Worm (Caenorhabditis elegans) whole organism, dauer: Measurements from ENCODE around the gene T04A8.7.

Source experiments
- unc-62 ChIP-seq: sonication (generic microtip); optimal IDR thresholded peaks from 2 replicates; lab custom pipeline; 2017; ENCODE audit warnings: missing biosample characterization, missing genetic modification reagents, missing genetic modification characterization

The T04A8.7 gene

DNA sequence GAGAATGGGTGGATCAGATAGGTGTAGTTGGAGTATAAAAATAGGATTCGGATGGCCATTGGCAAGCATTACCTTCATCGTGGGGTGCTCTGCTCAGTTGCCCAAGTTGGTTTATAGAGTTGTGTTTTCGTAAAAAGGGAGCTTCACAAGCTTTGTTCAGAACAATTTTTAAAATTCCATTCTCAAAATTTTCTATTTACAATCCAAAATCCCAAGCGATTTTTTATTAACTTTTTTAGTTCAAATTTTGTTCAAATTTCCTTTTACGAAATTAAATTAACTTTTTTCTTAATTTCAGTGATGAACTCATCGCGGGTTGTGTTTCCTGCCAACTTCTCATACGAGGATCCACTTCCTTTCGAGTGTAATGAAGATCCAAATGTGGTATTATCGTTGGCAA lies 17.7 kb upstream of the T04A8.7 start, which contains the start of gene srg-10:
srg-10 (plus strand) TSS at position 301 of the 400 bp plus-strand sequence.
- no peak for TF ChIP-seq unc-62 (GFP tag; lab: Kevin White, UChicago)

DNA sequence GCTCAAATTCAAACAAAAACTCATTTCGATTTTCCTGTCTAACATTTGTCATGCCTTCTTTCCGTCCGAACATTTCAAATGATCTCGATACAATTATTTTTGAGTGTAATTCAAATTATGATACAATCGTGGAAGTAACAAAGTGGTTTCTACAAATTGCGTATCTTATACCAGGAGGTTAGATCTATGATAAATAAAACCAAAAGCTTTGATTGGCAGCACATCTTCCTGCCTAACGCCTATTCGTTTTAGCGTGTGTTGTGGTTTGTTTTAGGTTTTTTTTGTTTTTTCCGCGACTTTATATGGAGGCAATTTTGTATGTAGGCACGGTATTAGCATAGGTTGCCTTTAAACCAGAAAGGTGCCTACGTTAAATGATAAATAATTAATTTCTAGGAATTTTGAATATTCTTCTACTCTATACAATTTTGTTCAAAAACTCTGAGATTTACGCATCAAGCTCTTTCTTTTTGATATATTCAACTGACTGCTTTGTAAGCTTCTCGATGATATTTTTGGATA lies 15.1 kb upstream of the T04A8.7 start, which contains the start of gene srg-11:
srg-11 (plus strand) TSS at position 51 of the 522 bp plus-strand sequence.
- TF ChIP-seq unc-62 (GFP tag; lab: Kevin White, UChicago), result no peak

DNA sequence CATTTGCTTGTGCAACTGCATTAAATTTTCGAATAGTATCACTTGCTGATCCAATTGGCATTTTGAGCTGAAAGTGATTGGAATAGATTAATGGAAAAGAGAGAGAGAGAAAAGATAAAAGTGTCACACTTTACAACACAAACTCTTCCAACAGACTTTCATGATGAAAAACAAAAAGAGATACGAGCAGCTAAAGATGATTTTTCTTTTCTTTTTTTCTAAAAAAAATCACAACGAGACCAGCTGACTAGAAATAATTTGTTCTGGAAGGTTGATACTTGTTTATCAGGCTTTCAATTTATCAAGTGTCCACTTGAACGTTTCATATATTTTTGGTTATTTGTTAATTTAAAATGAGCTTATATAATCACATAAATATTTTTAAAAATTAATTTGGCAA lies 8.0 kb upstream of the T04A8.7 start:
- no peak for TF ChIP-seq unc-62 (GFP tag; lab: Kevin White, UChicago)

DNA sequence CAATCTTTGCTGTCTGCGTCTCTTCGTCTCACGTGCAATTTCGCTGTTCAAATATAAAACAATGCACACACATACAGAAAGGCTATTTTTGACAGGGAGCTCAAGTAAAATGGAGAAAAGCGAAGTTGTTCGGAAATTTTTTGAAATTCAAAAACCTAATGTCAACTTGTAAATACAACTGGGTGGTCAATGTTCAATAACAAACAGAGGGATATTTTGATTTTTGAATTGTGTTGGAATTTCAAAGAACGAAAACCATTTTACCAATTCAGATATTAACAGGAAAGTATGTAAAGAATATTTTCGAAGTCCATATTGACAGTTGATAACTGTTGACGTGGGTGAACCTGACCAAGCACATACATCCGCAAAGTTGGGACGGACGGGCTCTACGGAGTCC lies 6.8 kb upstream of the T04A8.7 start, which contains the start of gene tag-243:
tag-243 (minus strand) TSS at position 101 of the 400 bp plus-strand sequence.
- TF ChIP-seq unc-62 (GFP tag; lab: Kevin White, UChicago), result no peak

DNA sequence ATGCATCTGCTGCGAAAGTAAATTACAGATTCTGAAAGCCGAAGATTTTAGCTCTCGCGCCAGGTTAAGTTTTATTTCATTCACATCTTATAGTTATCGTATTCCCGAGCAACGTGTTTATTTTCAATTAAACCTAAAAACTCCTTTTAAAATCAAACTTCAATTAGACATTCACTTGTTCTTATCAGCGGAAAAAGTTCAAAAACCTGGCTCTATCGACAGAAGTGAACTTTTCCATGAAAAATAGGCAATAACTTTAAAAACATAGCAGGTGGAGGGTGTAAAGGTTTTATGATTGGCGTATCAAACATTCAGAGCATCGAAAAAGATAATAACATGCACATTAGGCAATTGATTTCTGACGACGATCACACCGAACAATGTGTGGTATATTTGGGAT lies 6.2 kb upstream of the T04A8.7 start, which contains the start of gene ppat-1:
ppat-1 (plus strand) TSS at position 316 of the 400 bp plus-strand sequence.
- TF ChIP-seq unc-62 (GFP tag; lab: Kevin White, UChicago), result no peak

DNA sequence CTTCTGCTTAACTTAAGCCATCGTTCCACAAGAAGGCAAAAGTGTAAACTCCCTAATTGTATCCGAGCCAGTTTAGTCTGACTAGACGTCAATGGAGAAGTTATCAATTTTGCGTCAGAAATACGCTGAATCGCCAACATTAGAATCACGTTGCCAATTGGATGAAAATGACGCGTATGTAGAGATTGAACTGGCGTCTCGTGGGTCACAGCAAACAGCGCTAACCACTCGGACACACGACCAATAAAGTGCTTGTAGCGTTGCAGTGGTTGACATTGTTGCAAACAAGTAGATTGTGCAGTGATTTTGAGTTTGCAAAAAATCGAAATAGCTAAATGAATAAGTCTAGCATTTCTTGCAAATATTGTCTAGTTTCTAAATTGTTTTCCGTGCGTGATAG lies 5.6 kb upstream of the T04A8.7 start:
- TF ChIP-seq unc-62 (GFP tag; lab: Kevin White, UChicago), result no peak

DNA sequence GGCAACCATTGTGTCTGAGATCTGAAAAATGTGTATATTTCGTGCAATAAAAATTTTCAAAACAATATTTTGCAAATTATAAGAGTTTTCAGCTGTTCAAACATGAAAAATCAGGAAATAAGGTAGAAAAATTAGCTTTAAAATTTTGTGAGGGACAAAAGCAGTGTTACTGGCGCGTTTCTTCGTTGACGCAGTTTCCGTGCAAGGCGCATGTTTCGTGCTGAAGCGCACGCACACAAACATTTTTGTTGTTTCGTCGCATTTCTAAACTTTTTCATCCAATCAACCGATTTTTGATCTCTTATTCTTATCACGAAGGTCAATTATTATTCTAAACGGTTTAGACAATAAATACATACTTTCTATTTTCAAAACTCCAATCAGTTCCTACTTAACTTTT lies 1.9 kb upstream of the T04A8.7 start, which contains the start of gene nifk-1:
nifk-1 (minus strand) TSS at position 27 of the 400 bp plus-strand sequence.
- TF ChIP-seq unc-62 (GFP tag; lab: Kevin White, UChicago), result no peak

DNA sequence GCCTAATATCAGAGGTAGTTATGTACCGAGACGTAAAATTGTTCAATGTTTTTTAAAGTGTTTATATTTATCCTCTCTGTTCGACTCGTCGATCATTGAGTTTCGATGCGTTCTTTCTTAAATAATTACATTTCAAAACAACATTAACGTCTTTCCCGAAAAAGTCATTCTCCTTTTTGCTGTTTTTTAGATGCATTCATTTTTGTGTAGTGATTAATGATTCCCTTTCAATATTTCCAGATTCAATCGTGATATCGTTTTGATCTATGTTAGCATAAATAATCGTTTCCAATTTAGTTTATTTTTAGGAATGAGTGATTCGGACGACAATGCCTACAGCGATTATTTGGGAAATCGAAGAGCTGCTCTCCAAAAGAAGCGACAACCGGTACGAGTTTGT lies 1.5 kb upstream of the T04A8.7 start, which contains the start of gene T04A8.8:
T04A8.8 (plus strand) TSS at position 301 of the 400 bp plus-strand sequence.
- no peak for TF ChIP-seq unc-62 (GFP tag; lab: Kevin White, UChicago)

DNA sequence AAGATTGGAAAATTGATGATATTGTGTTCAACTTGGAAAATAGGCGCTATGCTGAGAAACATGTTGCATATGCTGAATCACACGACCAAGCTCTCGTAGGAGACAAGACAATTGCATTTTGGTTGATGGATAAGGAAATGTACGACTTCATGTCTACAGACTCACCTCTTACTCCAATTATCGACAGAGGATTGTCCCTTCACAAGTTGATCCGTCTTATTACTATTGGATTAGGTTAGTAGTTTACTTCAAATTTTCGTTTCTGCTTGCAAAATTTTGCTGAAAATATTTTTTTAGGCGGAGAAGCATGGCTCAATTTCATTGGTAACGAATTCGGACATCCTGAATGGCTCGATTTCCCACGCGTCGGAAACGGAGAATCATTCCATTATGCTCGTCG lies 1.7 kb downstream of the T04A8.7 start:
- TF ChIP-seq unc-62 (GFP tag; lab: Kevin White, UChicago), result no peak

DNA sequence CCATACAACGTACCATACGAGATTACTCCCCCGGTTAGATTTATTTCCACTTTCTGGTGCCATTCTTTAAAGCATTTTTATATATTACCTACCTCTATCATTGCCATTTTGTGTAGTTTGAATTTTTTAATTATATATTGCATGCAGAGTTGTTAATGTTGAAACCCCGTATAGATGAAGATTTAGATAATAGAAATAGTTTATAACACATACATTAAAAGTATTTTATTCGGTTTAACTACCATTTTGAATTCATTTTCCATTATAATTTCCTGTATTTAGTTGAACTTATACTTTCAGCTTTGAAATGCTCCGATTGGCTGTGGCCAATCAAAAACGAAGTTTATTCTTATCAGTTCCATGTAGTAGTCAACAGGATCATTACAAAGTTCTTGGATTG lies 2.7 kb downstream of the T04A8.7 start, which contains the start of gene dnj-18:
dnj-18 (plus strand) TSS at position 301 of the 400 bp plus-strand sequence.
- TF ChIP-seq unc-62 (GFP tag; lab: Kevin White, UChicago), result no peak

DNA sequence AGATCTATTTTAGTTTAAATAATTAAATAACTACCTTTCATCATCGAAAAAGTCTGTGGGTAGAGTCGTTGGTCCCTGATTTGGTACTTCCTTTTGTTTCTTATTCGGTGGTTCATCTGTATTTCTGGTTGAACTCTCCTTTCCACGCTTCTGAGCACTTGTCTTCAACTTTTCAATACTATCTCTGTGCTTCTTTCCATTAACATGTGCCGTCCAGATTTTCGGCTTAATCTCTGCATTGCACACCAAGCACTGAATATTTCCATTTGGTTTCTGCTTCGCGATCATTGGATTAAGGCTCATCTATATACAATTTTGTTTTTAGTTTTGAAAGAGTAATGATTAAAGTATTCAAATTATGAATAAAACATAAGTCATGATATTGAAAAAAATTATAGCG lies 4.8 kb downstream of the T04A8.7 start, which contains the start of gene sel-13:
sel-13 (minus strand) TSS at position 303 of the 400 bp plus-strand sequence.
- no peak for TF ChIP-seq unc-62 (GFP tag; lab: Kevin White, UChicago)

DNA sequence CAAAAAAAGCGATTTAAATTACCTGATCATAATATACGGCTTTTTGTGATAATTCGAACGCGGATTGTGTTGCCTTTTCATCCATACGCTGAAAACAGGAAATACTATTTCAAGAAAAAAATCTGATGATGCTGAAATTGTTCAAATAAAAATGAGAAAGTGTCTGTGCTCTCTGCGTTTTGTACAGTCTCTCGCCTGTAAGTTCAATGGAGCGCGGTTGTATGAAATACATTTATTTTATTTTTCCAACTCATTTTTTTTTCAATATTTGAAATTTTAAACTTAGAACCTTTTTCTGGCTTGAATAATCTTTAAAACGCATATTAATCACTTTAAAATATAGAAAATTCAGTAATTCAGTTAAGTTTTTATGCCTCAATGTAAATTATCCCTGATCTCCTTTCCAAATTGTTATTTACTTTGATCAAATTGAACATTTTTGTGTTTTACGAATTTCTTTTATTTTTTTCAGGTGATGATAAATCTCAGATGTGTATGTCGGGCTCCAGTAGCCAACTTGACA lies 8.8 kb downstream of the T04A8.7 start, which contains the start of the genes clp-2 and mrpl-16:
clp-2 (minus strand) TSS at position 94 of the 523 bp plus-strand sequence.
mrpl-16 (plus strand) TSS at position 473 of the 523 bp plus-strand sequence.
- no peak for TF ChIP-seq unc-62 (GFP tag; lab: Kevin White, UChicago)

DNA sequence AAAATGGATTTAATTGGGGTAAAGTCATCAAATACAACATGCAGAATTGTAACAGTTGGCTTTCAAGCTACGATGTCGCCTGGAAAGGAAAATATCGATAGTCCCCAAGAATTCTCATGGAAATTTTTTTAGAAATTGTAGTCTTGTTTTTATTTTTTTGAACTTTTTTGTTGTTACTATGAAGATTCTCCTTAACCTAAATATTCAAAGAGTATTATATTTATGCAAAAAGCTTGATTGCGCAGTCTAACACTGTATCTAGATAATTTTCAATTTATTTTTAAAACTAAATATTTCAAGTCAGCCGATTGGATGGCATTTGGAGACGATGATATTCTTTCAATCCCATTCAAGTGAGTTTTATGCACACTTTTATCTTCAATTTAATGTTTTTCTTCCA lies 10.1 kb downstream of the T04A8.7 start, which contains the start of gene pgap-2:
pgap-2 (plus strand) TSS at position 301 of the 400 bp plus-strand sequence.
- TF ChIP-seq unc-62 (GFP tag; lab: Kevin White, UChicago), result no peak

DNA sequence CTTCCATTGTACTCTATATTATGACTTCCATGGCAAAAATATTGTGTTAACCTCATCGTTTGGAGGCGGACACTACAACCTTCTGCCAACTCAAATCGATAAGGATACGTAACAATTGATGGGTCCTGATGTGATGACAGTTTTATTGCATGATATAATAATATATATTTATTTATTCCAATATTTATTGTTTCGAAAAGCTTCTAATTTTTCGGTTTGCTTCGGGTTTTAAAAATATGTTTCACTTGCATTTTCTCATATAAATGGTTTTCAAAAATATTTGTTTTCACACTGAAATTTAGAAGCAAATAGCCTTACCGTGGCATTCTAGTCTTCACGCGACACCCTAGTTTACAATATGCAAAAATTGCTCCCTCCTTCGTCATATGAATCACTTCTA lies 11.5 kb downstream of the T04A8.7 start, which contains the start of gene T04A8.13:
T04A8.13 (plus strand) TSS at position 301 of the 400 bp plus-strand sequence.
- no peak for TF ChIP-seq unc-62 (GFP tag; lab: Kevin White, UChicago)

DNA sequence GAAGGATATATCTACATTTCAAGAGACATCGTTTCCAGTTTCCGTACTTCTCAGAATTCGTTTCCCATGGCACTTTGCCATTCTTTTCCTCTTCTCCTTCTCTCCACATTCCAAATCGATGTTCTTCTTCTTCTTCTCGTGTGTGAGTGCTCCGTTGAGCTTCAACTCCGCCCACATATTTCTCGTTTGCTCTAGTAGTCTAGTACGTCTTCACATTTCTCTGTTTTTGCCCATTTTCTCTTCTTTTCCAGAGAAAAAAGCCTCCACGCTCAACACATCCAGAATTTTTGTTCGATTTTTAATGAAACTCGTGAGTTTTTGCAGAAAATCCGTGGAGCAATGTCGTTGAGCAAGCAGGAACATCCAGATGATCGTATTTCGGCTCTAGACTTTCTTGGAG lies 13.8 kb downstream of the T04A8.7 start, which contains the start of gene T04A8.18:
T04A8.18 (plus strand) TSS at position 301 of the 400 bp plus-strand sequence.
- TF ChIP-seq unc-62 (GFP tag; lab: Kevin White, UChicago), result no peak

DNA sequence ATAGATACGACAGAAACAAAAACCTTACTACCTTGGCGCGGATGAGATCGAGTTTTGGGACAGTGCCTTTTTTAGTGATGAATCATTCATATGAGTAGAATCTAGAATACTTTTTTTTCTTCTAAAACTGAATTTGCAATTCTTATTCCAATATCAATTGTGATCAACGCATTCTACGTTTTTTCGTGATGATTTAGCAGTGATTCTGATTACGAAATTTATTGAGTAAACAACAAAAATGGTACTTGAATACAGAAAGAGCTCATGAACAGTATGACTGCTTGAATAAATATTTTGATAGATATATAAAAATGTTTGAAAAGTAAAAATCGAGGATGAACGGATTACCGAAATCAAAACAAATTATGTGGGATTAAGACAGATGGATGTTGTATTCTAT lies 19.9 kb downstream of the T04A8.7 start, which contains the start of gene him-18:
him-18 (minus strand) TSS at position 101 of the 400 bp plus-strand sequence.
- TF ChIP-seq unc-62 (GFP tag; lab: Kevin White, UChicago), result no peak
